Worm (Caenorhabditis elegans) whole organism, L4 larva: ENCODE data around the gene ZK1236.1.

Experiments used
- D1046.2 ChIP-seq: fragments of 200-800 bp; sonication (Bioruptor generic); IDR thresholded peaks from 2 replicates; pipeline ENCODE4 v1.3.6; 2022; ENCODE audit warnings: missing genetic modification characterization, missing compliant biosample characterization
- R02D3.7 ChIP-seq: fragments of 150-350 bp; sonication (generic microtip); optimal IDR thresholded peaks from 3 replicates; lab custom pipeline; 2014; ENCODE audit warnings: missing biosample characterization, missing genetic modification characterization
- Y105C5A.15 ChIP-seq: fragments of 200-800 bp; sonication (Bioruptor generic); IDR thresholded peaks from 2 replicates; pipeline ENCODE4 v1.3.6; 2022; ENCODE audit warnings: missing genetic modification characterization, missing compliant biosample characterization
- Y75B8A.6 ChIP-seq: fragments of 200-800 bp; sonication (Bioruptor generic); IDR thresholded peaks from 2 replicates; pipeline ENCODE4 v1.3.6; 2022; ENCODE audit warnings: missing genetic modification reagents, missing genetic modification characterization, missing compliant biosample characterization
- aha-1 ChIP-seq: fragments of 150-350 bp; peaks from one replicate; lab custom pipeline; 2014; ENCODE audit warnings: missing biosample characterization, missing genetic modification characterization
- ceh-28 ChIP-seq: fragments of 150-350 bp; optimal IDR thresholded peaks from 2 replicates; lab custom pipeline; 2014; ENCODE audit warnings: missing biosample characterization, missing genetic modification reagents, missing genetic modification characterization
- ceh-44 ChIP-seq: fragments of 200-800 bp; sonication (Bioruptor generic); IDR thresholded peaks from 2 replicates; pipeline ENCODE4 v1.3.6; 2022; ENCODE audit warnings: missing genetic modification reagents, missing genetic modification characterization, missing compliant biosample characterization
- ctbp-1 ChIP-seq: fragments of 200-800 bp; sonication (Bioruptor generic); IDR thresholded peaks from 2 replicates; pipeline ENCODE4 v1.3.6; 2022; ENCODE audit warnings: missing genetic modification reagents, missing genetic modification characterization, missing compliant biosample characterization
- dmd-6 ChIP-seq: fragments of 200-800 bp; sonication (Bioruptor generic); IDR thresholded peaks from 2 replicates; pipeline ENCODE4 v1.3.6; 2022; ENCODE audit warnings: missing genetic modification reagents, missing genetic modification characterization, missing compliant biosample characterization
- dmd-9 ChIP-seq: fragments of 200-800 bp; sonication (Bioruptor generic); IDR thresholded peaks from 2 replicates; pipeline ENCODE4 v1.3.6; 2022; ENCODE audit warnings: missing genetic modification reagents, missing genetic modification characterization, missing compliant biosample characterization
- dve-1 ChIP-seq: sonication (generic microtip); optimal IDR thresholded peaks from 2 replicates; lab custom pipeline; 2017; ENCODE audit warnings: antibody characterized with exemption, mild to moderate bottlenecking, missing genetic modification characterization, missing compliant biosample characterization; ENCODE audit not compliant: insufficient read depth
- egl-27 ChIP-seq: sonication (generic microtip); optimal IDR thresholded peaks from 3 replicates; lab custom pipeline; 2017; ENCODE audit warnings: missing biosample characterization, missing genetic modification reagents, missing genetic modification characterization
- fkh-10 ChIP-seq: fragments of 150-350 bp; optimal IDR thresholded peaks from 2 replicates; lab custom pipeline; 2014; ENCODE audit warnings: missing biosample characterization, missing genetic modification reagents, missing genetic modification characterization
- jun-1 ChIP-seq: fragments of 150-350 bp; optimal IDR thresholded peaks from 2 replicates; lab custom pipeline; 2014; ENCODE audit warnings: missing biosample characterization, missing genetic modification reagents, missing genetic modification characterization
- lin-13 ChIP-seq: fragments of 150-350 bp; optimal IDR thresholded peaks from 2 replicates; lab custom pipeline; 2014; ENCODE audit warnings: missing biosample characterization, missing genetic modification reagents, missing genetic modification characterization
- lin-15B ChIP-seq: fragments of 150-350 bp; sonication (generic microtip); optimal IDR thresholded peaks from 3 replicates; lab custom pipeline; 2014; ENCODE audit warnings: missing biosample characterization, missing genetic modification characterization
- lir-3 ChIP-seq: sonication (generic microtip); optimal IDR thresholded peaks from 2 replicates; lab custom pipeline; 2016; ENCODE audit warnings: mild to moderate bottlenecking, missing genetic modification characterization, missing compliant biosample characterization
- lsy-2 ChIP-seq, 2 experiments: fragments of 150-350 bp in 1 of 2; sonication (generic microtip) in 1 of 2; optimal IDR thresholded peaks; 2 replicates each; lab custom pipeline; 2014 to 2017; ENCODE audit warnings: missing biosample characterization in 2 of 2, missing genetic modification characterization in 2 of 2
- madf-9 ChIP-seq: fragments of 200-800 bp; sonication (Bioruptor generic); conservative IDR thresholded peaks from 2 replicates; pipeline ENCODE4 v1.3.6; 2022; ENCODE audit warnings: missing genetic modification reagents, missing genetic modification characterization, missing compliant biosample characterization
- mdt-29 ChIP-seq: fragments of 200-800 bp; sonication (Bioruptor generic); IDR thresholded peaks from 2 replicates; pipeline ENCODE4 v1.3.6; 2022; ENCODE audit warnings: missing genetic modification reagents, missing genetic modification characterization, missing compliant biosample characterization
- mes-2 ChIP-seq: sonication (generic microtip); optimal IDR thresholded peaks from 2 replicates; lab custom pipeline; 2016; ENCODE audit warnings: missing genotype, mild to moderate bottlenecking, missing genetic modification characterization, missing compliant biosample characterization; ENCODE audit not compliant: poor library complexity, severe bottlenecking
- mxl-3 ChIP-seq: fragments of 200-800 bp; sonication (Bioruptor generic); optimal IDR thresholded peaks from 2 replicates; lab custom pipeline; 2018; ENCODE audit warnings: mild to moderate bottlenecking, missing genetic modification characterization, missing compliant biosample characterization
- nhr-11 ChIP-seq: fragments of 150-350 bp; optimal IDR thresholded peaks from 2 replicates; lab custom pipeline; 2014; ENCODE audit warnings: missing biosample characterization, missing genetic modification characterization
- nhr-28 ChIP-seq: fragments of 150-350 bp; optimal IDR thresholded peaks from 2 replicates; lab custom pipeline; 2014; ENCODE audit warnings: missing biosample characterization, missing genetic modification characterization
- nhr-48 ChIP-seq: sonication (generic microtip); optimal IDR thresholded peaks from 2 replicates; lab custom pipeline; 2016; ENCODE audit warnings: mild to moderate bottlenecking, missing genetic modification characterization, missing compliant biosample characterization
- nhr-6 ChIP-seq: fragments of 150-350 bp; optimal IDR thresholded peaks from 2 replicates; lab custom pipeline; 2014; ENCODE audit warnings: missing biosample characterization, missing genetic modification characterization
- nhr-76 ChIP-seq: fragments of 150-350 bp; optimal IDR thresholded peaks from 2 replicates; lab custom pipeline; 2014; ENCODE audit warnings: missing biosample characterization, missing genetic modification characterization
- nhr-77 ChIP-seq: fragments of 150-350 bp; optimal IDR thresholded peaks from 2 replicates; lab custom pipeline; 2014; ENCODE audit warnings: missing biosample characterization, missing genetic modification characterization
- pqm-1 ChIP-seq: sonication (generic microtip); optimal IDR thresholded peaks from 2 replicates; lab custom pipeline; 2017; ENCODE audit warnings: missing biosample characterization, missing genetic modification characterization
- tra-1 ChIP-seq: fragments of 200-800 bp; sonication (Bioruptor generic); IDR thresholded peaks from 2 replicates; pipeline ENCODE4 v1.3.6; 2022; ENCODE audit warnings: missing genetic modification reagents, missing genetic modification characterization, missing compliant biosample characterization
- unc-130 ChIP-seq: sonication (generic microtip); optimal IDR thresholded peaks from 2 replicates; lab custom pipeline; 2016; ENCODE audit warnings: missing genetic modification reagents, missing genetic modification characterization, missing compliant biosample characterization
- unc-62 ChIP-seq, 3 experiments: fragments of 150-350 bp in 1 of 3; sonication (generic microtip); optimal IDR thresholded peaks in 2 of 3; peaks in 1 of 3; 1 replicate in 1 of 3; 2 replicates in 2 of 3; lab custom pipeline; 2014 to 2017; ENCODE audit warnings: missing biosample characterization in 3 of 3, missing genetic modification characterization in 3 of 3, missing genetic modification reagents in 3 of 3, missing genotype in 1 of 3
- vab-7 ChIP-seq: fragments of 200-800 bp; sonication (Bioruptor generic); IDR thresholded peaks from 2 replicates; pipeline ENCODE4 v1.3.6; 2022; ENCODE audit warnings: missing genetic modification reagents, missing genetic modification characterization, missing compliant biosample characterization
- zag-1 ChIP-seq: fragments of 150-350 bp; optimal IDR thresholded peaks from 2 replicates; lab custom pipeline; 2014; ENCODE audit warnings: missing biosample characterization, missing genetic modification characterization
- zfp-2 ChIP-seq: sonication (generic microtip); optimal IDR thresholded peaks from 2 replicates; lab custom pipeline; 2016; ENCODE audit warnings: mild to moderate bottlenecking, missing genetic modification characterization, missing compliant biosample characterization
- ztf-7 ChIP-seq: fragments of 150-350 bp; optimal IDR thresholded peaks from 2 replicates; lab custom pipeline; 2014; ENCODE audit warnings: missing biosample characterization, missing genetic modification characterization

ZK1236.1 gene

DNA sequence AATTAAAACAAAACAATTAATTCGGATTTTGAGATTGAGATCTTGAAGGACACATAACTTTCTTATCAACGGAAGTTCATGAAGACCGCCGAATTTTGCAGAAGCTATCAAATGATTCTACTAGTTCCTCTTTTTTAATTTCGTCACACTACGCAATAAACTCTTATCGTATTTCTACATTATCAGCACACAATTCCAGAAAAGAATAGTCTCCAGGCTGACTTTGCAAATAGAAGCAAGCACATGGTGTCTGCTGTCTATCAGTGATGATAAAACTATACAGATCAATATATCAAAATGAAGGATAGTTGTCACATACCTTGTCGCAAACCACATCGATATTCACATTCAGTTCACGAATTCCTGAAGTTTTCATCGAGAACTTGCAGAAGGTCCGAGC is 28.6 kb upstream of the ZK1236.1 start (continued):
- TF ChIP-seq mxl-3 (GFP tag; lab: Kevin White, UChicago) (peak; percentile 62), dmd-6 (GFP tag; lab: Robert Waterston, UW) (peak; percentile 97), dmd-9 (GFP tag; lab: Robert Waterston, UW) (no peak), nhr-48 (peak; percentile 28), lin-13 (GFP tag; lab: Kevin White, UChicago) (no peak), tra-1 (GFP tag; lab: Robert Waterston, UW) (no peak; the same call in 1 of the 2 replicates), zfp-2 (tag; lab: Kevin White, UChicago) (no peak), unc-130 (GFP tag; lab: Kevin White, UChicago) (no peak), lsy-2 (tag; optimal IDR thresholded peaks at IDR 0.05; lab: Kevin White, UChicago) (peak in 1 of 2 experiments; percentile 8)

DNA sequence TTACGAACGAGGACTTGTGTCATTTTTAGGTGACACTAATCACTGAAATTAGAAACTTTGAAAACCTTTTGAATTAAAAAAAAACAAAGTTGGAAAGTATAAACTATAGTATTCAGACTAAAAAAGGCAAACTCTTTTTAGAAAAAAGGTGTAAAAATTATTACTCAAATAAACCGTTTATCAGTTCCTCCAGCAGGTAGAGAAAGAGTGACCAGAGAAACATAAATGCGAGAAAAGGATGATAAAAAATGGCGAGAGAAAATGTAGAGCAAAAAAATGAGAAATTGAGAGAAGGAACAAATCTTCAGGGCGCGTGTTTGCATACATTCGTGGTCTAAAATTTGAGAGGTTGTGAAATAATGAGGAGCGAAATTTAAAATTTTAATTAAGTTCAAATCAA is 27.2 kb upstream of the ZK1236.1 start, which contains the start of gene lap-1:
Gene lap-1, minus strand, starts transcription at position 42 of the 400 bp plus-strand sequence.
- TF ChIP-seq aha-1 (tag; lab: Kevin White, UChicago) (no peak), nhr-28 (peak; percentile 31), Y75B8A.6 (GFP tag; lab: Robert Waterston, UW) (no peak), dmd-6 (GFP tag; lab: Robert Waterston, UW) (peak; percentile 28; the same call in 1 of the 2 replicates), lsy-2 (tag; optimal IDR thresholded peaks at IDR 0.05; lab: Kevin White, UChicago) (no peak), pqm-1 (peak; percentile 83)

DNA sequence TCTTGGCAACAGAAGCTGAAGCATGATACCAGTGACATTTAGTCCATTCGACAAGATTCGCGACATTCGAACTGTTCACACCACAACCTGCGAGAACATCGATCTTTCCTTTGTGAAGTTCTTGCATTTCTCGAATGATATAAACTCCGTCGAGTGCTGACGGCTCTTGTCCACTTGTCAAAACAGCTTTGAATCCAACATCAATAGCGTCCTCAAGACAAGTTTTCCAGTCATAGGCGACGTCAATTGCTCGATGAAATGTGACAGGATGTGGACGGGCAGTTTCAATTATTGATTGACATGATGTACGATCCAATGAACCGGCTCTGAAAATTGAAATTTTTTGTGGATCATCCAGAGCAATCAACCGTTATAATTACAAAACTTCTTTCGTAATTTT is 26.5 kb upstream of the ZK1236.1 start:
- TF ChIP-seq Y105C5A.15, result no peak
- TF ChIP-seq lin-15B (tag; lab: Kevin White, UChicago), result no peak
- TF ChIP-seq ceh-28, result no peak
- TF ChIP-seq nhr-76, result no peak
- peak in 1 of 2 experiments; percentile 96 for TF ChIP-seq unc-62 (GFP tag; optimal IDR thresholded peaks at IDR 0.05 in 1 of 2; lab: Kevin White, UChicago)
- TF ChIP-seq unc-62 (tag; optimal IDR thresholded peaks at IDR 0.05; lab: Kevin White, UChicago), result no peak
- TF ChIP-seq nhr-11 (tag; lab: Kevin White, UChicago), result no peak
- TF ChIP-seq ceh-44 (GFP tag; lab: Robert Waterston, UW), result no peak
- no peak for TF ChIP-seq tra-1 (GFP tag; lab: Robert Waterston, UW)
- TF ChIP-seq egl-27, result no peak
- no peak for TF ChIP-seq dve-1 (tag; lab: Kevin White, UChicago)
- TF ChIP-seq madf-9, result no peak
- no peak for TF ChIP-seq lir-3 (tag; lab: Kevin White, UChicago)
- TF ChIP-seq aha-1 (tag; lab: Kevin White, UChicago), result peak; percentile 89
- TF ChIP-seq fkh-10 (GFP tag; lab: Kevin White, UChicago), result no peak
- TF ChIP-seq mxl-3 (GFP tag; lab: Kevin White, UChicago), result no peak

DNA sequence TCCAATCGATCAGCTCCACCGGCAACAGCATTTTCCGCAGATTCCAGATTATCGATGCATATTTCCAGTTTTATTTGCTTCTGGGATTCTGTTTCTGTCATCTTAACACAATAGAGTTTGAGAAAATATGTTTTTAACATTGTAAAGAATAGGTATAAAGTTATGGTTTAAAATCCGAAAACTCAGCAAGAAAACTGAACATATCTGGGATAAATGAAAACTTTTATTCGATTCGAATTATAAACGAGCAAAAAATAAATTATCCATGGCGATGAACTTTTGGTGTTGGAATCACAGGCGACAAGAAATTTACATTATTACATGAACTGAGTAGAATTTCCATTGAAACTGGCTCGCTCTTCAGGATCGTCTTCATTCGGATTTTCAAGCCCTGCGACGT is 25.6 kb upstream of the ZK1236.1 start, which contains the start of gene cutc-1:
Gene cutc-1, minus strand, starts transcription at position 101 of the 400 bp plus-strand sequence.
- TF ChIP-seq nhr-6 (tag; lab: Kevin White, UChicago) (no peak), ceh-44 (GFP tag; lab: Robert Waterston, UW) (no peak), lin-13 (GFP tag; lab: Kevin White, UChicago) (no peak), mdt-29 (no peak), zag-1 (tag; lab: Kevin White, UChicago) (no peak), nhr-11 (tag; lab: Kevin White, UChicago) (no peak), jun-1 (tag; lab: Kevin White, UChicago) (no peak)

DNA sequence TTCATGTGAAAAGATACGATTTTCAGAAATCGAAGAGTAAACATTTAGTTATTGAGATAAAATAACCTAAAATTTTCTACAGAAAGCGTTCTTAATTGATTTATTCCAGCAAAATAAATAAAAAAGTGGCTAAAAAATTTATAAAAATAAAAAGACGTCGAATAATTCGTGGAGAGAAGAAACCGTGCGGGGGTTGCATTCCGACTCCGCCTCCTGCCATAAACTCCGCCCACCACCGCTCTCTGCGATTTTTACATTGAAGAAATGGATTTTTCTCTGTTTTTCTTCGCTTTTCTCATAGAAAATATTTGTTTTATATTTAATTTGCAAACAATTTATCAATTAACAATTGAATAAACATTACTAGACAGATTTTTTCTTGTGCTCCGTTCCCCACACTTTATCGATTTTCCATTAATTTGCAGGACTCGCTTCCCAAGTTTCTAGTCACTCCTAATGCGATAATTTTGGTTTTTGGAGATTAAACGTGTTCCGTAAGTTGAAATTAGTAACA is 23.6 kb upstream of the ZK1236.1 start, which contains the start of the genes ubxn-4 and cyy-1:
Gene ubxn-4, minus strand, starts transcription at position 114 of the 514 bp plus-strand sequence.
Gene cyy-1, plus strand, starts transcription at position 426 of the 514 bp plus-strand sequence.
- no peak for TF ChIP-seq D1046.2
- TF ChIP-seq lin-15B (tag; lab: Kevin White, UChicago), result no peak
- peak; percentile 14 for TF ChIP-seq aha-1 (tag; lab: Kevin White, UChicago)
- no peak for TF ChIP-seq Y105C5A.15
- TF ChIP-seq nhr-77 (tag; lab: Kevin White, UChicago), result no peak
- no peak for TF ChIP-seq R02D3.7 (tag; lab: Kevin White, UChicago)
- peak in 1 of 2 experiments; percentile 25 for TF ChIP-seq lsy-2 (tag; optimal IDR thresholded peaks at IDR 0.05; lab: Kevin White, UChicago)
- TF ChIP-seq ztf-7 (tag; lab: Kevin White, UChicago), result no peak
- TF ChIP-seq vab-7, result no peak
- no peak for TF ChIP-seq zag-1 (tag; lab: Kevin White, UChicago)
- TF ChIP-seq mes-2 (tag; lab: Kevin White, UChicago), result peak; percentile 49
- no peak for TF ChIP-seq ctbp-1 (GFP tag; lab: Robert Waterston, UW)
